Worm (Caenorhabditis elegans) whole organism, L4 larva: Measurements from ENCODE around the gene cwf-19L2.

Experiments
- egl-43 ChIP-seq: fragments of 200-800 bp; sonication (Bioruptor generic); IDR thresholded peaks from 2 replicates; pipeline ENCODE4 v1.3.6; 2022; ENCODE audit warnings: missing genetic modification reagents, missing genetic modification characterization, missing compliant biosample characterization
- mxl-3 ChIP-seq: fragments of 200-800 bp; sonication (Bioruptor generic); optimal IDR thresholded peaks from 2 replicates; lab custom pipeline; 2018; ENCODE audit warnings: mild to moderate bottlenecking, missing genetic modification characterization, missing compliant biosample characterization
- nhr-25 ChIP-seq: sonication (generic microtip); optimal IDR thresholded peaks from 2 replicates; lab custom pipeline; 2017; ENCODE audit warnings: missing genetic modification characterization, mild to moderate bottlenecking, missing compliant biosample characterization, antibody characterized with exemption, moderate library complexity, borderline replicate concordance; ENCODE audit not compliant: insufficient read depth
- pqm-1 ChIP-seq: sonication (generic microtip); optimal IDR thresholded peaks from 2 replicates; lab custom pipeline; 2017; ENCODE audit warnings: missing biosample characterization, missing genetic modification characterization
- snpc-4 ChIP-seq: fragments of 150-350 bp; optimal IDR thresholded peaks from 2 replicates; lab custom pipeline; 2014; ENCODE audit warnings: missing biosample characterization, missing genetic modification characterization

- no peak for TF ChIP-seq mxl-3
- TF ChIP-seq egl-43 (GFP tag; lab: Robert Waterston, UW), result no peak
- TF ChIP-seq snpc-4 (tag; lab: Kevin White, UChicago), result no peak
- TF ChIP-seq pqm-1 (tag; lab: Kevin White, UChicago), result no peak
- TF ChIP-seq nhr-25, result no peak
Measured at ce11 chrIII:7290462-7290861, 3.0 kb upstream of the cwf-19L2 start, which contains the start of gene algn-11.
